Worm (Caenorhabditis elegans): Measurements from ENCODE around the gene wdr-5.3.

The wdr-5.3 gene

ce11 chrV:10715158-10716152 is 21.5 kb upstream of the wdr-5.3 start (continued):
- TF ChIP-seq aha-1 (tag; optimal IDR thresholded peaks at IDR 0.05) (peak; percentile 82), lsy-2 (tag; optimal IDR thresholded peaks at IDR 0.05) (peak; percentile 89 to 90), unc-62 (GFP tag; optimal IDR thresholded peaks at IDR 0.05) (peak; percentile 30), zag-1 (tag; optimal IDR thresholded peaks at IDR 0.05) (no peak), snpc-4 (tag; optimal IDR thresholded peaks at IDR 0.05) (peak; percentile 94), lin-39 (tag; optimal IDR thresholded peaks at IDR 0.05) (peak; percentile 84), ceh-8 (GFP tag; optimal IDR thresholded peaks at IDR 0.05) (peak; percentile 93), ztf-11 (tag; optimal IDR thresholded peaks at IDR 0.05) (peak in 1 of 2 experiments; percentile 83), C16A3.4 (tag; optimal IDR thresholded peaks at IDR 0.05) (peak; percentile 79), alr-1 (tag; optimal IDR thresholded peaks at IDR 0.05; ENCODE audit: borderline replicate concordance) (no peak), pqm-1 (tag; optimal IDR thresholded peaks at IDR 0.05) (no peak), nhr-76 (tag; optimal IDR thresholded peaks at IDR 0.05) (no peak), ces-1 (GFP tag; optimal IDR thresholded peaks at IDR 0.05) (no peak), nhr-28 (tag; optimal IDR thresholded peaks at IDR 0.05) (no peak), fos-1 (tag; optimal IDR thresholded peaks at IDR 0.05) (peak; percentile 44), rnt-1 (tag; optimal IDR thresholded peaks at IDR 0.05) (peak; percentile 98), mdl-1 (tag; optimal IDR thresholded peaks at IDR 0.05) (peak; percentile 88 to 98), ama-1 (optimal IDR thresholded peaks at IDR 0.05) (peak; percentile 55), mab-9 (GFP tag; IDR thresholded peaks at IDR 0.05) (peak; percentile 89), ztf-4 (tag; optimal IDR thresholded peaks at IDR 0.05) (peak; percentile 91), C04F5.9 (tag; optimal IDR thresholded peaks at IDR 0.05) (no peak), nhr-237 (tag; optimal IDR thresholded peaks at IDR 0.05) (peak; percentile 67), tlp-1 (tag; optimal IDR thresholded peaks at IDR 0.05) (no peak), isw-1 (GFP tag; IDR thresholded peaks at IDR 0.05) (peak; percentile 83), sup-37 (GFP tag; optimal IDR thresholded peaks at IDR 0.05) (peak; percentile 82), xbp-1 (tag; optimal IDR thresholded peaks at IDR 0.05) (peak; percentile 97), ets-5 (GFP tag; IDR thresholded peaks at IDR 0.05) (no peak), nhr-77 (tag; optimal IDR thresholded peaks at IDR 0.05) (peak; percentile 75), nhr-47 (tag; optimal IDR thresholded peaks at IDR 0.05) (peak; percentile 94), Y116A8C.19 (tag; optimal IDR thresholded peaks at IDR 0.05; ENCODE audit: borderline replicate concordance) (no peak), nhr-85 (tag) (peak; percentile 99), elt-2 (tag; optimal IDR thresholded peaks at IDR 0.05) (peak; percentile 29), nhr-20 (tag; optimal IDR thresholded peaks at IDR 0.05) (peak; percentile 93), unc-30 (tag; optimal IDR thresholded peaks at IDR 0.05) (no peak), hlh-4 (tag; optimal IDR thresholded peaks at IDR 0.05) (no peak), hpl-2 (GFP tag; optimal IDR thresholded peaks at IDR 0.05) (peak; percentile 31)

- TF ChIP-seq rnt-1 (tag; optimal IDR thresholded peaks at IDR 0.05) (peak; percentile 18), hlh-4 (tag; optimal IDR thresholded peaks at IDR 0.05) (no peak), nhr-77 (tag; optimal IDR thresholded peaks at IDR 0.05) (no peak), elt-3 (tag; optimal IDR thresholded peaks at IDR 0.05) (peak in 3 of 6 experiments; percentile 68 to 90 (median 71)), ceh-82 (tag; optimal IDR thresholded peaks at IDR 0.05) (peak in 1 of 3 experiments; percentile 16), lin-13 (GFP tag; optimal IDR thresholded peaks at IDR 0.05) (peak; percentile 59), ztf-4 (tag; optimal IDR thresholded peaks at IDR 0.05) (no peak), lir-3 (tag; optimal IDR thresholded peaks at IDR 0.05; ENCODE audit: poor library complexity) (peak; percentile 12), mep-1 (tag; optimal IDR thresholded peaks at IDR 0.05) (peak; percentile 27), nhr-71 (tag; optimal IDR thresholded peaks at IDR 0.05) (peak; percentile 89), egl-27 (tag; optimal IDR thresholded peaks at IDR 0.05) (peak; percentile 25 to 54), nhr-85 (tag) (peak; percentile 99), tbx-2 (tag; optimal IDR thresholded peaks at IDR 0.05) (peak; percentile 27), zip-4 (GFP tag; optimal IDR thresholded peaks at IDR 0.05) (peak; percentile 12), nhr-20 (tag; optimal IDR thresholded peaks at IDR 0.05) (peak; percentile 83), dpl-1 (GFP tag; optimal IDR thresholded peaks at IDR 0.05) (peak; percentile 6 to 54 (median 44)), egl-13 (tag; optimal IDR thresholded peaks at IDR 0.05) (no peak), C16A3.4 (tag; optimal IDR thresholded peaks at IDR 0.05) (peak; percentile 60), lin-14 (GFP tag; optimal IDR thresholded peaks at IDR 0.05) (peak; percentile 96)
Observed at ce11 chrV:10716865-10717713, 19.8 kb upstream of the wdr-5.3 start.

Data from whole organism, L1 larva.